Worm (Caenorhabditis elegans): ENCODE measurements around the gene mep-1.
A peak's percentile ranks its signal among the peaks of the same experiment; 100 is the strongest.

mep-1 gene

ce11 chrIV:11489610-11490339 is 34.7 kb upstream of the mep-1 start (continued):
- no peak for TF ChIP-seq fos-1 (tag; optimal IDR thresholded peaks at IDR 0.05)
- TF ChIP-seq elt-2 (tag; optimal IDR thresholded peaks at IDR 0.05) = no peak
- no peak for TF ChIP-seq mdl-1 (tag; optimal IDR thresholded peaks at IDR 0.05)
- TF ChIP-seq ama-1 (optimal IDR thresholded peaks at IDR 0.05) = no peak
- TF ChIP-seq lsy-12 (tag; optimal IDR thresholded peaks at IDR 0.05) = no peak
- no peak for TF ChIP-seq elt-3 (tag; optimal IDR thresholded peaks at IDR 0.05)
- no peak for TF ChIP-seq jun-1 (tag; optimal IDR thresholded peaks at IDR 0.05)
- TF ChIP-seq ceh-28 (tag; optimal IDR thresholded peaks at IDR 0.05) = no peak
- TF ChIP-seq R02D3.7 (tag; optimal IDR thresholded peaks at IDR 0.05) = peak; percentile 26
- TF ChIP-seq zag-1 (tag; optimal IDR thresholded peaks at IDR 0.05) = no peak
- no peak for TF ChIP-seq ceh-82 (tag; optimal IDR thresholded peaks at IDR 0.05)
- no peak for TF ChIP-seq unc-39 (tag; optimal IDR thresholded peaks at IDR 0.05)
- TF ChIP-seq ztf-11 (tag; optimal IDR thresholded peaks at IDR 0.05) = no peak
- no peak for TF ChIP-seq nhr-67 (tag; optimal IDR thresholded peaks at IDR 0.05)
- TF ChIP-seq snpc-4 (tag; optimal IDR thresholded peaks at IDR 0.05) = no peak
- peak; percentile 32 for TF ChIP-seq nfya-1 (tag; optimal IDR thresholded peaks at IDR 0.05; ENCODE audit: insufficient read depth)
- TF ChIP-seq egl-27 (tag; optimal IDR thresholded peaks at IDR 0.05) = no peak

- peak; percentile 1 for TF ChIP-seq nfya-1 (tag; optimal IDR thresholded peaks at IDR 0.05; ENCODE audit: insufficient read depth)
- TF ChIP-seq nhr-77 (tag; optimal IDR thresholded peaks at IDR 0.05) = no peak
- no peak for TF ChIP-seq daf-12 (tag; optimal IDR thresholded peaks at IDR 0.05)
- TF ChIP-seq hmg-11 (tag; optimal IDR thresholded peaks at IDR 0.05) = peak; percentile 2
- peak; percentile 24 for TF ChIP-seq elt-1 (tag; optimal IDR thresholded peaks at IDR 0.05)
- TF ChIP-seq nhr-43 (tag; optimal IDR thresholded peaks at IDR 0.05; ENCODE audit: poor library complexity, severe bottlenecking) = peak; percentile 71
- peak; percentile 52 for TF ChIP-seq nhr-23 (tag; optimal IDR thresholded peaks at IDR 0.05)
- no peak for TF ChIP-seq pqm-1 (tag; optimal IDR thresholded peaks at IDR 0.05)
- peak; percentile 57 for TF ChIP-seq nhr-25 (tag; optimal IDR thresholded peaks at IDR 0.05)
- no peak for TF ChIP-seq nhr-11 (tag; optimal IDR thresholded peaks at IDR 0.05)
- no peak for TF ChIP-seq nhr-12 (tag; optimal IDR thresholded peaks at IDR 0.05)
- TF ChIP-seq lsy-12 (tag; optimal IDR thresholded peaks at IDR 0.05) = peak; percentile 20
Measured at ce11 chrIV:11491422-11491821, 33.0 kb upstream of the mep-1 start.

- TF ChIP-seq lsy-12 (tag; optimal IDR thresholded peaks at IDR 0.05) (no peak), elt-2 (tag; optimal IDR thresholded peaks at IDR 0.05) (peak; percentile 6)
Measured at ce11 chrIV:11492345-11492744, 32.1 kb upstream of the mep-1 start.

ce11 chrIV:11493899-11494298 is 30.5 kb upstream of the mep-1 start:
- no peak for TF ChIP-seq jun-1 (tag; optimal IDR thresholded peaks at IDR 0.05)
- peak; percentile 47 for TF ChIP-seq nhr-23 (tag; optimal IDR thresholded peaks at IDR 0.05)
- TF ChIP-seq lin-15B (tag; optimal IDR thresholded peaks at IDR 0.05) = no peak
- no peak for TF ChIP-seq hmg-11 (tag; optimal IDR thresholded peaks at IDR 0.05)
- no peak for TF ChIP-seq egl-27 (tag; optimal IDR thresholded peaks at IDR 0.05)
- no peak for TF ChIP-seq pqm-1 (tag; optimal IDR thresholded peaks at IDR 0.05)
- TF ChIP-seq elt-1 (tag; optimal IDR thresholded peaks at IDR 0.05) = no peak
- TF ChIP-seq nhr-25 (tag; optimal IDR thresholded peaks at IDR 0.05) = peak; percentile 45
- no peak for TF ChIP-seq ama-1 (optimal IDR thresholded peaks at IDR 0.05)
- no peak for TF ChIP-seq ZK546.5 (tag; optimal IDR thresholded peaks at IDR 0.05)
- peak; percentile 29 for TF ChIP-seq ceh-28 (tag; optimal IDR thresholded peaks at IDR 0.05)
- peak; percentile 34 for TF ChIP-seq nhr-43 (tag; optimal IDR thresholded peaks at IDR 0.05; ENCODE audit: poor library complexity, severe bottlenecking)

- TF ChIP-seq ceh-9 (tag; optimal IDR thresholded peaks at IDR 0.05) = no peak
- TF ChIP-seq R02D3.7 (tag; optimal IDR thresholded peaks at IDR 0.05) = no peak
- TF ChIP-seq lin-39 (tag; optimal IDR thresholded peaks at IDR 0.05) = peak; percentile 45
- TF ChIP-seq fkh-10 (GFP tag; optimal IDR thresholded peaks at IDR 0.05) = peak; percentile 18
- peak; percentile 63 for TF ChIP-seq nfya-1 (tag; optimal IDR thresholded peaks at IDR 0.05; ENCODE audit: insufficient read depth)
- TF ChIP-seq ztf-4 (tag; optimal IDR thresholded peaks at IDR 0.05) = no peak
- no peak for TF ChIP-seq fkh-2 (tag; optimal IDR thresholded peaks at IDR 0.05)
- peak; percentile 34 for TF ChIP-seq elt-1 (tag; optimal IDR thresholded peaks at IDR 0.05)
- TF ChIP-seq hmg-11 (tag; optimal IDR thresholded peaks at IDR 0.05) = peak; percentile 59
- no peak for TF ChIP-seq nhr-12 (tag; optimal IDR thresholded peaks at IDR 0.05)
- no peak for TF ChIP-seq nhr-25 (tag; optimal IDR thresholded peaks at IDR 0.05)
Measured at ce11 chrIV:11494924-11495323, 29.5 kb upstream of the mep-1 start.
